Worm (Caenorhabditis elegans) whole organism, L4/young adult: Measurements from ENCODE around the gene C51E3.9.

ENCODE experiments used
- W03F9.2 ChIP-seq: fragments of 150-350 bp; optimal IDR thresholded peaks from 2 replicates; lab custom pipeline; 2014; ENCODE audit warnings: missing biosample characterization, missing genetic modification characterization
- dao-5 ChIP-seq: sonication (generic microtip); optimal IDR thresholded peaks from 2 replicates; lab custom pipeline; 2016; ENCODE audit warnings: missing genotype, missing genetic modification characterization, moderate library complexity, missing compliant biosample characterization
- him-1 ChIP-seq: sonication (generic microtip); optimal IDR thresholded peaks from 2 replicates; lab custom pipeline; 2016; ENCODE audit warnings: missing genotype, missing genetic modification reagents, missing genetic modification characterization, missing compliant biosample characterization

- no peak for TF ChIP-seq him-1 (tag; lab: Kevin White, UChicago)
- TF ChIP-seq W03F9.2 (tag; lab: Kevin White, UChicago) = no peak
- TF ChIP-seq dao-5 = no peak
Observed at ce11 chrV:10134077-10134693, 11.6 kb upstream of the C51E3.9 start, which contains the start of the genes C08B6.18, wdr-20 and C08B6.8.
